2 fruit fly cellular contexts compared by ENCODE assay signal in the genomic region with DNA sequence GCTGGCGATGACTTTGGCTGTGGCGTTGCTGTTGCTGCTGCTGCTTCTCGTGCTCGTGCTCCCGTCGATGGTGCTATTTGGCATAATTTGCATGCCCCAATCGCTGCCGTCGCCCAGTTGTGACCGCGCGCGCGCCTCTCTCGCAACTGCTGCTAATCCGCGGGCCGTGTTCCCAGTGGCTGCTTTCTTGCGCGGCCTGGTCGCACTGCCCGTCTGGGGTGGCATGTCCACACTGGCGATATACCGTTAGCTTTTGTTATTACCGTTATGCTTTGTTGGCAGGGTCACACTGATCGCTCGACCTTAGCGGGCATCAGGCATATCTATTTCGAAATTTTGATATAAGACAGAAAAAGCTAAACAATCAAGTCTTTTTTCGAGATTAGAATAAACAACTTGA.
TF ChIP-seq lines count a peak whose summit lies in the region.

A gene (minus strand): TSS at position 350 of the 400 bp plus-strand sequence.

- peak; percentile 7 for TF ChIP-seq CTCF in whole organism, embryonic (GFP tag; optimal IDR thresholded peaks at IDR 0.05; lab: Kevin White, UChicago)

TF ChIP-seq in whole organism, adult, 20 proteins besides CTCF, POLR2A, EP300 and RAD21:
- TF ChIP-seq Hr96 (GFP tag; optimal IDR thresholded peaks at IDR 0.05; lab: Kevin White, UChicago) (no peak), CG12768 (GFP tag; optimal IDR thresholded peaks at IDR 0.05; lab: Kevin White, UChicago) (no peak), ovo (GFP tag; optimal IDR thresholded peaks at IDR 0.05; lab: Kevin White, UChicago) (peak; percentile 53)
TF ChIP-seq in whole organism, adult: peak in this region for 1.

TF ChIP-seq in whole organism, embryonic, 481 proteins besides CTCF, POLR2A, EP300 and RAD21 (continues in another document):
- TF ChIP-seq br (optimal IDR thresholded peaks at IDR 0.05; lab: Kevin White, UChicago), result no peak
- no peak for TF ChIP-seq CG6854 (GFP tag; optimal IDR thresholded peaks at IDR 0.05; lab: Kevin White, UChicago)
- no peak for TF ChIP-seq prd (optimal IDR thresholded peaks at IDR 0.05; lab: Kevin White, UChicago)
- 0 out of 3 replicates have a peak, but pooled peaks have one; percentile 15 for TF ChIP-seq prd (GFP tag; IDR thresholded peaks at IDR 0.05; lab: Robert Waterston, UW)
- TF ChIP-seq gfzf (GFP tag; optimal IDR thresholded peaks at IDR 0.05; lab: Kevin White, UChicago), result peak; percentile 75
- no peak for TF ChIP-seq CG16863 (GFP tag; optimal IDR thresholded peaks at IDR 0.05; lab: Kevin White, UChicago)
- no peak for TF ChIP-seq CG8290 (GFP tag; optimal IDR thresholded peaks at IDR 0.05; lab: Kevin White, UChicago)
- peak in 1 of 2 experiments; percentile 61 for TF ChIP-seq CG8290 (tag; optimal IDR thresholded peaks at IDR 0.05; lab: Kevin White, UChicago)
- peak; percentile 53 for TF ChIP-seq Dp (GFP tag; optimal IDR thresholded peaks at IDR 0.05; lab: Kevin White, UChicago)
- TF ChIP-seq CG12104 (GFP tag; optimal IDR thresholded peaks at IDR 0.05; lab: Kevin White, UChicago), result no peak
- no peak for TF ChIP-seq twi (tag; optimal IDR thresholded peaks at IDR 0.05; lab: Kevin White, UChicago)
- no peak for TF ChIP-seq Rx (GFP tag; IDR thresholded peaks at IDR 0.05; lab: Robert Waterston, UW)
- TF ChIP-seq luna (GFP tag; optimal IDR thresholded peaks at IDR 0.05; lab: Kevin White, UChicago), result no peak
- TF ChIP-seq Sry-δ (GFP tag; optimal IDR thresholded peaks at IDR 0.05; lab: Kevin White, UChicago), result peak; percentile 23
- no peak for TF ChIP-seq onecut (GFP tag; IDR thresholded peaks at IDR 0.05; lab: Robert Waterston, UW)
- 0 out of 3 replicates have a peak, but pooled peaks have one; percentile 29 for TF ChIP-seq CG16813 (GFP tag; IDR thresholded peaks at IDR 0.05; lab: Robert Waterston, UW; ENCODE audit: partially characterized antibody)
- peak; percentile 6; the same call in 1 of the 3 replicates for TF ChIP-seq CG34224 (GFP tag; IDR thresholded peaks at IDR 0.05; lab: Robert Waterston, UW; ENCODE audit: partially characterized antibody)
- TF ChIP-seq Ptx1 (GFP tag; IDR thresholded peaks at IDR 0.05; lab: Robert Waterston, UW), result no peak
- peak; percentile 4 for TF ChIP-seq CG33213 (GFP tag; optimal IDR thresholded peaks at IDR 0.05; lab: Kevin White, UChicago)
- TF ChIP-seq Ets97D (GFP tag; optimal IDR thresholded peaks at IDR 0.05; lab: Kevin White, UChicago), result peak; percentile 32
- no peak for TF ChIP-seq CG3838 (GFP tag; optimal IDR thresholded peaks at IDR 0.05; lab: Kevin White, UChicago)
- TF ChIP-seq CG8765 (GFP tag; IDR thresholded peaks at IDR 0.05; lab: Robert Waterston, UW), result no peak
- TF ChIP-seq CG12236 (GFP tag; optimal IDR thresholded peaks at IDR 0.05; lab: Kevin White, UChicago), result no peak
- no peak for TF ChIP-seq cato (GFP tag; optimal IDR thresholded peaks at IDR 0.05; lab: Kevin White, UChicago; ENCODE audit: borderline replicate concordance)
- no peak for TF ChIP-seq CG13123 (GFP tag; optimal IDR thresholded peaks at IDR 0.05; lab: Kevin White, UChicago)
- peak; percentile 44 for TF ChIP-seq Dref (GFP tag; IDR thresholded peaks at IDR 0.05; lab: Robert Waterston, UW)
- 0 out of 2 replicates have a peak, but pooled peaks have one; percentile 24 for TF ChIP-seq unc-4 (GFP tag; IDR thresholded peaks at IDR 0.05; lab: Robert Waterston, UW; ENCODE audit: partially characterized antibody)
- peak; percentile 48; the same call in 1 of the 2 replicates for TF ChIP-seq hbn (GFP tag; IDR thresholded peaks at IDR 0.05; lab: Robert Waterston, UW; ENCODE audit: partially characterized antibody)
- no peak for TF ChIP-seq Dip2 (GFP tag; IDR thresholded peaks at IDR 0.05; lab: Robert Waterston, UW)
- peak; percentile 73 for TF ChIP-seq pzg (GFP tag; optimal IDR thresholded peaks at IDR 0.05; lab: Kevin White, UChicago)
- TF ChIP-seq tin (GFP tag; optimal IDR thresholded peaks at IDR 0.05; lab: Kevin White, UChicago), result no peak
- peak; percentile 60; the same call in 2 of the 3 replicates for TF ChIP-seq zen2 (GFP tag; IDR thresholded peaks at IDR 0.05; lab: Robert Waterston, UW; ENCODE audit: partially characterized antibody)
- peak; percentile 34 for TF ChIP-seq CG14710 (tag; optimal IDR thresholded peaks at IDR 0.05; lab: Kevin White, UChicago)
- TF ChIP-seq MBD-R2 (GFP tag; IDR thresholded peaks at IDR 0.05; lab: Robert Waterston, UW), result peak; percentile 38
- no peak for TF ChIP-seq CG10543 (GFP tag; optimal IDR thresholded peaks at IDR 0.05; lab: Kevin White, UChicago)
- no peak for TF ChIP-seq Drgx (GFP tag; IDR thresholded peaks at IDR 0.05; lab: Robert Waterston, UW)
- no peak for TF ChIP-seq CG11504 (tag; optimal IDR thresholded peaks at IDR 0.05; lab: Kevin White, UChicago)
- TF ChIP-seq CG30403 (GFP tag; optimal IDR thresholded peaks at IDR 0.05; lab: Kevin White, UChicago), result no peak
- no peak for TF ChIP-seq bsh (GFP tag; optimal IDR thresholded peaks at IDR 0.05; lab: Kevin White, UChicago)
- no peak for TF ChIP-seq CG10565 (GFP tag; optimal IDR thresholded peaks at IDR 0.05; lab: Kevin White, UChicago)
- TF ChIP-seq ewg (GFP tag; optimal IDR thresholded peaks at IDR 0.05; lab: Kevin White, UChicago), result peak; percentile 86
- 0 out of 2 replicates have a peak, but pooled peaks have one; percentile 13 for TF ChIP-seq inv (GFP tag; IDR thresholded peaks at IDR 0.05; lab: Robert Waterston, UW; ENCODE audit: partially characterized antibody)
- TF ChIP-seq CG10462 (GFP tag; optimal IDR thresholded peaks at IDR 0.05; lab: Kevin White, UChicago), result peak; percentile 45
- TF ChIP-seq croc (GFP tag; conservative IDR thresholded peaks at IDR 0.05; lab: Robert Waterston, UW), result no peak
- TF ChIP-seq gsb (GFP tag; IDR thresholded peaks at IDR 0.05; lab: Robert Waterston, UW), result no peak
- no peak for TF ChIP-seq CG11093 (GFP tag; IDR thresholded peaks at IDR 0.05; lab: Robert Waterston, UW)
- no peak for TF ChIP-seq Aef1 (GFP tag; IDR thresholded peaks at IDR 0.05; lab: Robert Waterston, UW)
- 0 out of 4 replicates have a peak, but pooled peaks have one; percentile 29 for TF ChIP-seq chinmo (GFP tag; IDR thresholded peaks at IDR 0.05; lab: Robert Waterston, UW; ENCODE audit: partially characterized antibody)
- no peak for TF ChIP-seq toy (GFP tag; IDR thresholded peaks at IDR 0.05; lab: Robert Waterston, UW)
- peak; percentile 36; the same call in 1 of the 3 replicates for TF ChIP-seq CG6791 (GFP tag; IDR thresholded peaks at IDR 0.05; lab: Robert Waterston, UW; ENCODE audit: partially characterized antibody)
- no peak for TF ChIP-seq CG8089 (GFP tag; optimal IDR thresholded peaks at IDR 0.05; lab: Kevin White, UChicago)
- 0 out of 2 replicates have a peak, but pooled peaks have one; percentile 15 for TF ChIP-seq tna (GFP tag; IDR thresholded peaks at IDR 0.05; lab: Robert Waterston, UW; ENCODE audit: partially characterized antibody)
- TF ChIP-seq CG15514 (GFP tag; optimal IDR thresholded peaks at IDR 0.05; lab: Kevin White, UChicago), result peak; percentile 56
- no peak for TF ChIP-seq Ssrp (tag; optimal IDR thresholded peaks at IDR 0.05; lab: Kevin White, UChicago)
- TF ChIP-seq CG9797 (GFP tag; optimal IDR thresholded peaks at IDR 0.05; lab: Kevin White, UChicago), result peak; percentile 66
- TF ChIP-seq CG12659 (GFP tag; optimal IDR thresholded peaks at IDR 0.05; lab: Kevin White, UChicago), result peak; percentile 27
- TF ChIP-seq CG11398 (GFP tag; optimal IDR thresholded peaks at IDR 0.05; lab: Kevin White, UChicago), result no peak
- peak; percentile 2 for TF ChIP-seq MESR4 (GFP tag; optimal IDR thresholded peaks at IDR 0.05; lab: Kevin White, UChicago)
- no peak for TF ChIP-seq dimm (GFP tag; IDR thresholded peaks at IDR 0.05; lab: Robert Waterston, UW)
- no peak for TF ChIP-seq sob (GFP tag; IDR thresholded peaks at IDR 0.05; lab: Robert Waterston, UW)
- peak; percentile 40; the same call in 1 of the 4 replicates for TF ChIP-seq Dll (GFP tag; IDR thresholded peaks at IDR 0.05; lab: Robert Waterston, UW; ENCODE audit: partially characterized antibody)
- TF ChIP-seq CG15696 (tag; optimal IDR thresholded peaks at IDR 0.05; lab: Kevin White, UChicago), result no peak
- TF ChIP-seq CG17186 (GFP tag; optimal IDR thresholded peaks at IDR 0.05; lab: Kevin White, UChicago), result peak; percentile 27
- peak; percentile 30 for TF ChIP-seq BEAF-32 (GFP tag; optimal IDR thresholded peaks at IDR 0.05; lab: Kevin White, UChicago)
- TF ChIP-seq Opbp (GFP tag; IDR thresholded peaks at IDR 0.05; lab: Robert Waterston, UW; ENCODE audit: partially characterized antibody), result peak; percentile 48; the same call in 1 of the 3 replicates
- no peak for TF ChIP-seq Fer2 (tag; optimal IDR thresholded peaks at IDR 0.05; lab: Kevin White, UChicago)
- peak; percentile 22; the same call in 1 of the 3 replicates for TF ChIP-seq knrl (GFP tag; IDR thresholded peaks at IDR 0.05; lab: Robert Waterston, UW; ENCODE audit: partially characterized antibody)
- peak; percentile 63 for TF ChIP-seq E2f2 (GFP tag; IDR thresholded peaks at IDR 0.05; lab: Robert Waterston, UW)
- 0 out of 3 replicates have a peak, but pooled peaks have one; percentile 34 for TF ChIP-seq vnd (GFP tag; IDR thresholded peaks at IDR 0.05; lab: Robert Waterston, UW; ENCODE audit: partially characterized antibody)
- TF ChIP-seq gsb-n (tag; optimal IDR thresholded peaks at IDR 0.05; lab: Kevin White, UChicago), result no peak
- TF ChIP-seq unpg (GFP tag; optimal IDR thresholded peaks at IDR 0.05; lab: Kevin White, UChicago), result no peak
- no peak for TF ChIP-seq Ets65A (GFP tag; lab: Kevin White, UChicago)
- peak; percentile 43 for TF ChIP-seq amos (GFP tag; IDR thresholded peaks at IDR 0.05; lab: Robert Waterston, UW; ENCODE audit: partially characterized antibody)
- TF ChIP-seq bcd (GFP tag; optimal IDR thresholded peaks at IDR 0.05; lab: Kevin White, UChicago), result peak; percentile 16
- TF ChIP-seq CG18262 (tag; optimal IDR thresholded peaks at IDR 0.05; lab: Kevin White, UChicago), result no peak
- no peak for TF ChIP-seq Hr3 (GFP tag; optimal IDR thresholded peaks at IDR 0.05; lab: Kevin White, UChicago)
- peak; percentile 73 for TF ChIP-seq Med (GFP tag; lab: Kevin White, UChicago)
- peak; percentile 26 for TF ChIP-seq Lhr (GFP tag; optimal IDR thresholded peaks at IDR 0.05; lab: Kevin White, UChicago)
